Fruit fly (Drosophila melanogaster) whole organism, embryonic: Measurements from ENCODE around the gene RanGAP.

Source experiments
- Adf1 ChIP-seq: fragments of 200-800 bp; sonication (Bioruptor generic); IDR thresholded peaks from 2 replicates; pipeline ENCODE4 v1.3.6; 2022; ENCODE audit warnings: missing biosample characterization, missing genetic modification characterization
- CG10209 ChIP-seq: fragments of 200-800 bp; sonication (Bioruptor generic); optimal IDR thresholded peaks from 3 replicates; lab custom pipeline; 2017; ENCODE audit warnings: missing biosample characterization, mild to moderate bottlenecking, missing genetic modification characterization, missing genetic modification reagents
- CG11504 ChIP-seq: fragments of 200-800 bp; sonication (Bioruptor generic); optimal IDR thresholded peaks from 3 replicates; lab custom pipeline; 2019; ENCODE audit warnings: missing biosample characterization, mild to moderate bottlenecking, missing genetic modification characterization, moderate library complexity
- CG12299 ChIP-seq: fragments of 200-800 bp; sonication (Bioruptor generic); optimal IDR thresholded peaks from 2 replicates; lab custom pipeline; 2018; ENCODE audit warnings: missing biosample characterization, mild to moderate bottlenecking, missing genetic modification characterization
- CG12391 ChIP-seq: fragments of 200-800 bp; sonication (Bioruptor generic); optimal IDR thresholded peaks from 3 replicates; lab custom pipeline; 2018; ENCODE audit warnings: missing biosample characterization, mild to moderate bottlenecking, missing genetic modification characterization, moderate library complexity
- CG12942 ChIP-seq: fragments of 200-800 bp; sonication (Bioruptor generic); optimal IDR thresholded peaks from 3 replicates; lab custom pipeline; 2016; ENCODE audit warnings: missing biosample characterization, missing genetic modification characterization
- CG13287 ChIP-seq: fragments of 200-800 bp; sonication (Bioruptor generic); IDR thresholded peaks from 2 replicates; pipeline ENCODE4 v1.3.6; 2022; ENCODE audit warnings: missing biosample characterization, missing genetic modification characterization; ENCODE audit not compliant: partially characterized antibody
- CG15011 ChIP-seq: fragments of 200-800 bp; sonication (Bioruptor generic); optimal IDR thresholded peaks from 3 replicates; lab custom pipeline; 2018; ENCODE audit warnings: missing biosample characterization, mild to moderate bottlenecking, missing genetic modification characterization
- CG1529 ChIP-seq: fragments of 200-800 bp; sonication (Bioruptor generic); optimal IDR thresholded peaks from 3 replicates; lab custom pipeline; 2018; ENCODE audit warnings: missing biosample characterization, missing genetic modification characterization
- CG15514 ChIP-seq: fragments of 200-800 bp; sonication (Bioruptor generic); optimal IDR thresholded peaks from 3 replicates; lab custom pipeline; 2017; ENCODE audit warnings: missing biosample characterization, missing genetic modification characterization, mild to moderate bottlenecking, moderate library complexity, missing genetic modification reagents
- CG16863 ChIP-seq: fragments of 200-800 bp; sonication (Bioruptor generic); optimal IDR thresholded peaks from 3 replicates; lab custom pipeline; 2016; ENCODE audit warnings: missing biosample characterization, missing genetic modification characterization
- CG2129 ChIP-seq: fragments of 200-800 bp; sonication (Bioruptor generic); IDR thresholded peaks from 2 replicates; pipeline ENCODE4 v1.3.6; 2022; ENCODE audit warnings: missing biosample characterization, missing genetic modification characterization; ENCODE audit not compliant: partially characterized antibody
- CG2678 ChIP-seq: fragments of 200-800 bp; sonication (Bioruptor generic); optimal IDR thresholded peaks from 3 replicates; lab custom pipeline; 2019; ENCODE audit warnings: missing biosample characterization, mild to moderate bottlenecking, missing genetic modification characterization, moderate library complexity
- CG2875 ChIP-seq: fragments of 200-800 bp; sonication (Bioruptor generic); optimal IDR thresholded peaks from 2 replicates; lab custom pipeline; 2017; ENCODE audit warnings: missing biosample characterization, mild to moderate bottlenecking, missing genetic modification characterization, missing genetic modification reagents
- CG3407 ChIP-seq: fragments of 200-800 bp; sonication (Bioruptor generic); optimal IDR thresholded peaks from 2 replicates; lab custom pipeline; 2018; ENCODE audit warnings: missing biosample characterization, mild to moderate bottlenecking, missing genetic modification characterization
- CG4328 ChIP-seq: fragments of 200-800 bp; sonication (Bioruptor generic); optimal IDR thresholded peaks from 3 replicates; lab custom pipeline; 2017; ENCODE audit warnings: missing biosample characterization, missing genetic modification reagents, missing genetic modification characterization
- CG43689 ChIP-seq: fragments of 200-800 bp; sonication (Bioruptor generic); IDR thresholded peaks from 2 replicates; pipeline ENCODE4 v1.3.6; 2022; ENCODE audit warnings: missing biosample characterization, missing genetic modification characterization
- CG4617 ChIP-seq: fragments of 200-800 bp; sonication (Bioruptor generic); optimal IDR thresholded peaks from 3 replicates; lab custom pipeline; 2016; ENCODE audit warnings: missing biosample characterization, missing genetic modification characterization, borderline replicate concordance
- CG4707 ChIP-seq: fragments of 200-800 bp; sonication (Bioruptor generic); optimal IDR thresholded peaks from 2 replicates; lab custom pipeline; 2018; ENCODE audit warnings: missing biosample characterization, mild to moderate bottlenecking, missing genetic modification characterization, moderate library complexity
- CG7987 ChIP-seq: fragments of 200-800 bp; sonication (Bioruptor generic); optimal IDR thresholded peaks from 2 replicates; lab custom pipeline; 2018; ENCODE audit warnings: missing biosample characterization, mild to moderate bottlenecking, missing genetic modification characterization, moderate library complexity
- CG8281 ChIP-seq: fragments of 200-800 bp; sonication (Bioruptor generic); optimal IDR thresholded peaks from 2 replicates; lab custom pipeline; 2018; ENCODE audit warnings: missing biosample characterization, mild to moderate bottlenecking, missing genetic modification characterization, moderate library complexity
- CG9932 ChIP-seq: fragments of 200-800 bp; sonication (Bioruptor generic); IDR thresholded peaks from 2 replicates; pipeline ENCODE4 v1.3.6; 2022; ENCODE audit warnings: missing biosample characterization, missing genetic modification characterization
- Camta ChIP-seq: fragments of 200-800 bp; sonication (Bioruptor generic); optimal IDR thresholded peaks from 2 replicates; lab custom pipeline; 2016; ENCODE audit warnings: missing biosample characterization, missing genetic modification characterization
- Dbx ChIP-seq: fragments of 200-800 bp; sonication (Bioruptor generic); IDR thresholded peaks from 3 replicates; pipeline ENCODE4 v1.3.6; 2022; ENCODE audit warnings: missing biosample characterization, missing genetic modification characterization
- Deaf1 ChIP-seq: fragments of 200-800 bp; optimal IDR thresholded peaks from 3 replicates; lab custom pipeline; 2019; ENCODE audit warnings: missing biosample characterization, mild to moderate bottlenecking, missing genetic modification characterization, moderate library complexity
- Elba2 ChIP-seq: fragments of 200-800 bp; sonication (Bioruptor generic); optimal IDR thresholded peaks from 3 replicates; lab custom pipeline; 2016; ENCODE audit warnings: missing biosample characterization, missing genetic modification characterization
- Hr51 ChIP-seq, 2 experiments: fragments of 200-800 bp; sonication (Bioruptor generic); optimal IDR thresholded peaks; 2 replicates in 1 of 2; 3 replicates in 1 of 2; lab custom pipeline; 2016 to 2018; ENCODE audit warnings: missing biosample characterization in 2 of 2, missing genetic modification characterization in 2 of 2, mild to moderate bottlenecking in 1 of 2, moderate library complexity in 1 of 2
- Pdp1 ChIP-seq, 2 experiments: fragments of 200-800 bp; sonication (Bioruptor generic); optimal IDR thresholded peaks; 3 replicates each; lab custom pipeline; 2016; ENCODE audit warnings: missing biosample characterization in 2 of 2, missing genetic modification characterization in 2 of 2, mild to moderate bottlenecking in 1 of 2, moderate library complexity in 1 of 2
- Ptx1 ChIP-seq: fragments of 200-800 bp; sonication (Bioruptor generic); IDR thresholded peaks from 2 replicates; pipeline ENCODE4 v1.3.6; 2022; ENCODE audit warnings: missing biosample characterization, missing genetic modification characterization
- Ssrp ChIP-seq: fragments of 200-800 bp; sonication (Bioruptor generic); optimal IDR thresholded peaks from 2 replicates; lab custom pipeline; 2018; ENCODE audit warnings: missing biosample characterization, mild to moderate bottlenecking, missing genetic modification characterization, moderate library complexity
- amos ChIP-seq: fragments of 200-800 bp; sonication (Bioruptor generic); IDR thresholded peaks from 2 replicates; pipeline ENCODE4 v1.3.6; 2022; ENCODE audit warnings: missing biosample characterization, missing genetic modification characterization; ENCODE audit not compliant: partially characterized antibody
- cad ChIP-seq: fragments of >200 bp; optimal IDR thresholded peaks from 2 replicates; lab custom pipeline; 2017; ENCODE audit warnings: missing biosample characterization, missing genetic modification characterization
- caup ChIP-seq: fragments of 200-800 bp; sonication (Bioruptor generic); optimal IDR thresholded peaks from 3 replicates; lab custom pipeline; 2017; ENCODE audit warnings: missing biosample characterization, mild to moderate bottlenecking, missing genetic modification characterization, moderate library complexity; ENCODE audit not compliant: severe bottlenecking
- croc ChIP-seq: fragments of 200-800 bp; sonication (Bioruptor generic); conservative IDR thresholded peaks from 3 replicates; pipeline ENCODE4 v1.3.6; 2022; ENCODE audit warnings: missing biosample characterization, missing genetic modification characterization
- dan ChIP-seq: fragments of 200-800 bp; sonication (Bioruptor generic); IDR thresholded peaks from 2 replicates; pipeline ENCODE4 v1.3.6; 2022; ENCODE audit warnings: missing biosample characterization, missing genetic modification characterization
- dysf ChIP-seq: fragments of 200-800 bp; sonication (Bioruptor generic); IDR thresholded peaks from 3 replicates; pipeline ENCODE4 v1.3.6; 2022; ENCODE audit warnings: missing biosample characterization, missing genetic modification characterization
- gce ChIP-seq: fragments of 200-800 bp; sonication (Bioruptor generic); IDR thresholded peaks from 3 replicates; pipeline ENCODE4 v1.3.6; 2022; ENCODE audit warnings: missing biosample characterization, missing genetic modification characterization
- hth ChIP-seq: fragments of >200 bp; optimal IDR thresholded peaks from 2 replicates; lab custom pipeline; 2017; ENCODE audit warnings: inconsistent platforms
- inv ChIP-seq: fragments of 200-800 bp; sonication (Bioruptor generic); IDR thresholded peaks from 2 replicates; pipeline ENCODE4 v1.3.6; 2022; ENCODE audit warnings: missing biosample characterization, missing genetic modification characterization; ENCODE audit not compliant: partially characterized antibody
- nom ChIP-seq: fragments of 200-800 bp; sonication (Bioruptor generic); optimal IDR thresholded peaks from 2 replicates; lab custom pipeline; 2017; ENCODE audit warnings: missing biosample characterization, missing genetic modification characterization, mild to moderate bottlenecking, moderate library complexity, missing genetic modification reagents
- pnt ChIP-seq: fragments of 200-800 bp; sonication (Bioruptor generic); optimal IDR thresholded peaks from 3 replicates; lab custom pipeline; 2016; ENCODE audit warnings: missing biosample characterization, missing genetic modification characterization
- ro ChIP-seq: fragments of 200-800 bp; sonication (Bioruptor generic); IDR thresholded peaks from 2 replicates; pipeline ENCODE4 v1.3.6; 2022; ENCODE audit warnings: missing biosample characterization, missing genetic modification characterization
- run ChIP-seq: fragments of 200-800 bp; sonication (Bioruptor generic); optimal IDR thresholded peaks from 3 replicates; lab custom pipeline; 2018; ENCODE audit warnings: missing biosample characterization, mild to moderate bottlenecking, missing genetic modification characterization
- sisA ChIP-seq: fragments of 200-800 bp; sonication (Bioruptor generic); IDR thresholded peaks from 2 replicates; pipeline ENCODE4 v1.3.6; 2022; ENCODE audit warnings: missing biosample characterization, missing genetic modification characterization
- tup ChIP-seq: fragments of 200-800 bp; sonication (Bioruptor generic); optimal IDR thresholded peaks from 2 replicates; lab custom pipeline; 2016; ENCODE audit warnings: missing biosample characterization, mild to moderate bottlenecking, missing genetic modification characterization, moderate library complexity
- unc-4 ChIP-seq: fragments of 200-800 bp; sonication (Bioruptor generic); IDR thresholded peaks from 2 replicates; pipeline ENCODE4 v1.3.6; 2022; ENCODE audit warnings: missing biosample characterization, missing genetic modification characterization; ENCODE audit not compliant: partially characterized antibody
- unpg ChIP-seq: fragments of 200-800 bp; sonication (Bioruptor generic); optimal IDR thresholded peaks from 3 replicates; lab custom pipeline; 2018; ENCODE audit warnings: missing biosample characterization, mild to moderate bottlenecking, missing genetic modification characterization, moderate library complexity

The RanGAP gene

DNA sequence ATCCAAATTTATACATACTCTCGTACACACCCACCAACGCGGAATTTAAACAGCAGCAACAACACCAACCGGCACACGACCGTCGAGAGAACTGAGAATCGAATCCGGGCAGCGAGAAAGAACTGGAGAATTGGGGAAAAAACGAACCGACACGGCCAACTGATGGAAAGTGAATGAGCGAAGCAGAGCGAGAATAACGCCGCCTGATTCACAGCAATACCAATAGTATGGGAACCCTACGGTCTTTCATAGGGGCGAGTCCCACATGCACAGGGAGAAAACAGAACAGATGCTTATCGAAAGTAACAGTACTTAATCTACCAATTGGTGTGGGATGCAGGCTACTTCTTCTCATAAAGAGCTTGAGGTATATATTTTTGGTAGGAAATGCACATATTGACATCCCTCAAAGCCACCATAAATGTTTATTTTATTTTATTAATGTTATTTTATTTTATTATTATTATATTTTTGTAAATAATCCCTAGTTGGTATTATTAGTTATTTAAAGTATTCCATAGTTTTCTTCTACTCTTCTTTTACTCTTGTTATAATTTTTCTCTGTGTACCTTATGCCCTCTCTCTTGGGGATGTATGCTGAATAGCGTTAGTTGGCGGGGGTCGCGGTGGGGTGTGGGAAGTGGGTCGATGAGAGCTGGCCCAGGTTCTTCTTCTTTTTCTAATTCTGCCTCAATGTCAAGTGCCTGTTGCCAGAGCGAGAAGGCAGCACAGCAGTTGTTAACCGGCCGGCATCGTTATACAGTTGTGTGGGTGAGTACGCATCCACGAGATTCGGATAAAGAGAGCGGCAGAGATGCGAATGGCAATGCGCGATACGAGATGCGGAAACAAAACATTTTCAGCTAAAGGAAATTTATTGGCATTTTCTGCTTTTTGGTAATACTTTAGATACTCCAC lies 43.2 kb upstream of the RanGAP start, which contains the start of gene CG17544 (continued):
- TF ChIP-seq CG12391 (tag; lab: Kevin White, UChicago): peak; percentile 80
- TF ChIP-seq dysf (GFP tag; lab: Robert Waterston, UW): peak; percentile 72
- peak; percentile 76; the same call in 1 of the 3 replicates for TF ChIP-seq Dbx (GFP tag; lab: Robert Waterston, UW)
- peak; percentile 29 to 33 for TF ChIP-seq Pdp1 (GFP tag; optimal IDR thresholded peaks at IDR 0.05; lab: Kevin White, UChicago)
- TF ChIP-seq sisA: peak; percentile 51
- TF ChIP-seq amos (GFP tag; lab: Robert Waterston, UW): peak; percentile 42; the same call in 1 of the 2 replicates
- no peak for TF ChIP-seq cad
- TF ChIP-seq dan (GFP tag; lab: Robert Waterston, UW): no peak
- no peak for TF ChIP-seq Elba2 (GFP tag; lab: Kevin White, UChicago)
- TF ChIP-seq tup (GFP tag; lab: Kevin White, UChicago): no peak
- peak; percentile 29 for TF ChIP-seq CG7987 (GFP tag; lab: Kevin White, UChicago)
- no peak for TF ChIP-seq hth (lab: Kevin White, UChicago)
- peak; percentile 36 for TF ChIP-seq CG3407 (GFP tag; lab: Kevin White, UChicago)
- peak; percentile 76 for TF ChIP-seq Ssrp (tag; lab: Kevin White, UChicago)
- peak; percentile 70 for TF ChIP-seq nom
- peak; percentile 86 for TF ChIP-seq CG11504 (tag; lab: Kevin White, UChicago)
- peak; percentile 36 for TF ChIP-seq CG4617 (GFP tag; lab: Kevin White, UChicago)
- TF ChIP-seq CG43689 (GFP tag; lab: Robert Waterston, UW): no peak
- no peak for TF ChIP-seq CG4707
- peak; percentile 58 for TF ChIP-seq croc (GFP tag; lab: Robert Waterston, UW)
- peak; percentile 53 for TF ChIP-seq unpg
- peak; percentile 86 for TF ChIP-seq CG10209 (GFP tag; lab: Kevin White, UChicago)
- peak; percentile 40 for TF ChIP-seq CG15514 (GFP tag; lab: Kevin White, UChicago)
- peak; percentile 72 for TF ChIP-seq caup (GFP tag; lab: Kevin White, UChicago)
- TF ChIP-seq Adf1: peak; percentile 48; the same call in 1 of the 2 replicates
- no peak for TF ChIP-seq ro (GFP tag; lab: Robert Waterston, UW)
- TF ChIP-seq CG13287 (GFP tag; lab: Robert Waterston, UW): peak; percentile 49; the same call in 1 of the 2 replicates
- TF ChIP-seq CG12299 (tag; lab: Kevin White, UChicago): peak; percentile 73
- TF ChIP-seq CG8281 (tag; lab: Kevin White, UChicago): peak; percentile 61
- peak; percentile 50 for TF ChIP-seq CG2875 (GFP tag; lab: Kevin White, UChicago)
- peak; percentile 67 for TF ChIP-seq Ptx1
- peak; percentile 50 for TF ChIP-seq run (tag; lab: Kevin White, UChicago)
- TF ChIP-seq CG1529: no peak
- TF ChIP-seq pnt: peak; percentile 33
- TF ChIP-seq CG2678: peak; percentile 93
- peak; percentile 70 for TF ChIP-seq Deaf1 (tag; lab: Kevin White, UChicago)
- TF ChIP-seq CG16863 (GFP tag; lab: Kevin White, UChicago): no peak
- peak; percentile 36 to 83 for TF ChIP-seq Hr51 (GFP tag; optimal IDR thresholded peaks at IDR 0.05; lab: Kevin White, UChicago)
- TF ChIP-seq CG15011 (GFP tag; lab: Kevin White, UChicago): no peak
- peak; percentile 78 for TF ChIP-seq CG9932
- no peak for TF ChIP-seq inv (GFP tag; lab: Robert Waterston, UW)
- TF ChIP-seq unc-4: peak; percentile 48
- TF ChIP-seq Camta: no peak
- TF ChIP-seq CG4328: peak; percentile 77
- peak; percentile 46 for TF ChIP-seq CG12942 (GFP tag; lab: Kevin White, UChicago)
- TF ChIP-seq gce (GFP tag; lab: Robert Waterston, UW): peak; percentile 56; the same call in 1 of the 3 replicates
- TF ChIP-seq CG2129: no peak
